Worm (Caenorhabditis elegans) whole organism, midembryonic: ENCODE measurements around the gene ZK105.11.

Source experiments
- T22C8.4 ChIP-seq: fragments of 200-800 bp; sonication (Bioruptor generic); IDR thresholded peaks from 2 replicates; pipeline ENCODE4 v1.3.6; 2022; ENCODE audit warnings: missing genetic modification characterization, missing compliant biosample characterization
- cog-1 ChIP-seq: sonication (generic microtip); optimal IDR thresholded peaks from 2 replicates; lab custom pipeline; 2016; ENCODE audit warnings: missing genetic modification characterization, missing compliant biosample characterization
- flt-1 ChIP-seq: fragments of 200-800 bp; sonication (Bioruptor generic); IDR thresholded peaks from 2 replicates; pipeline ENCODE4 v1.3.6; 2022; ENCODE audit warnings: missing genetic modification characterization, missing compliant biosample characterization
- klf-2 ChIP-seq: fragments of 200-800 bp; sonication (Bioruptor generic); conservative IDR thresholded peaks from 2 replicates; pipeline ENCODE4 v1.3.6; 2022; ENCODE audit warnings: missing genetic modification reagents, missing genetic modification characterization, missing compliant biosample characterization
- med-1 ChIP-seq: sonication (generic microtip); optimal IDR thresholded peaks from 2 replicates; lab custom pipeline; 2017; ENCODE audit warnings: missing genetic modification characterization, mild to moderate bottlenecking, missing compliant biosample characterization, antibody characterized with exemption, missing genetic modification reagents; ENCODE audit not compliant: insufficient read depth
- ref-1 ChIP-seq: fragments of 200-800 bp; sonication (Bioruptor generic); conservative IDR thresholded peaks from 2 replicates; pipeline ENCODE4 v1.3.6; 2022; ENCODE audit warnings: missing genetic modification reagents, missing genetic modification characterization, missing compliant biosample characterization
- tab-1 ChIP-seq: fragments of 200-800 bp; sonication (Bioruptor generic); IDR thresholded peaks from 2 replicates; pipeline ENCODE4 v1.3.6; 2022; ENCODE audit warnings: missing genetic modification characterization, missing compliant biosample characterization
- ztf-29 ChIP-seq: fragments of 200-800 bp; sonication (Bioruptor generic); IDR thresholded peaks from 2 replicates; pipeline ENCODE4 v1.3.6; 2022; ENCODE audit warnings: missing genetic modification reagents, missing genetic modification characterization, missing compliant biosample characterization

The ZK105.11 gene

ce11 chrV:7667940-7668339 is 40.5 kb downstream of the ZK105.11 start, which contains the start of gene C12D5.5:
Gene C12D5.5 (plus strand): TSS chrV:7668240.
- TF ChIP-seq flt-1 (GFP tag; lab: Robert Waterston, UW) = no peak
- TF ChIP-seq T22C8.4 (GFP tag; lab: Robert Waterston, UW) = no peak
- TF ChIP-seq ztf-29 (GFP tag; lab: Robert Waterston, UW) = no peak
- TF ChIP-seq tab-1 = no peak
- TF ChIP-seq ref-1 (GFP tag; lab: Robert Waterston, UW) = no peak
- no peak for TF ChIP-seq med-1 (GFP tag; lab: Kevin White, UChicago)
- no peak for TF ChIP-seq cog-1 (tag; lab: Kevin White, UChicago)
- no peak for TF ChIP-seq klf-2
